Worm (Caenorhabditis elegans) whole organism, dauer: Measurements from ENCODE around the gene K05F1.10.
"Not testable (repeated sequence)": the region's sequence is repeated elsewhere in the genome, so short reads cannot be mapped to it uniquely, and the experiment has no call there.

Source experiments
- unc-62 ChIP-seq: sonication (generic microtip); optimal IDR thresholded peaks from 2 replicates; lab custom pipeline; 2017; ENCODE audit warnings: missing biosample characterization, missing genetic modification reagents, missing genetic modification characterization

Gene K05F1.10

ce11 chrII:5785504-5785903 lies 19.8 kb downstream of the K05F1.10 start:
- no peak for TF ChIP-seq unc-62 (GFP tag; lab: Kevin White, UChicago)

ce11 chrII:5781935-5782921 lies 23.0 kb downstream of the K05F1.10 start, which contains the start of gene K05F1.6:
Gene K05F1.6 (plus strand): TSS chrII:5782520.
- no peak for TF ChIP-seq unc-62 (GFP tag; lab: Kevin White, UChicago)

ce11 chrII:5779866-5780265 lies 25.4 kb downstream of the K05F1.10 start:
- TF ChIP-seq unc-62 (GFP tag; lab: Kevin White, UChicago): no peak

- TF ChIP-seq unc-62 (GFP tag; lab: Kevin White, UChicago): no peak
Measured at ce11 chrII:5777372-5777771, 27.9 kb downstream of the K05F1.10 start.

- no peak for TF ChIP-seq unc-62 (GFP tag; lab: Kevin White, UChicago)
Measured at ce11 chrII:5774879-5775278, 30.4 kb downstream of the K05F1.10 start.

- TF ChIP-seq unc-62 (GFP tag; lab: Kevin White, UChicago): no peak
Measured at ce11 chrII:5774120-5774519, 31.2 kb downstream of the K05F1.10 start, which contains the start of the genes dmd-5 and F10C1.1. Gene dmd-5 (minus strand): TSS chrII:5774220. Gene F10C1.1 (plus strand): TSS chrII:5774229.

ce11 chrII:5772547-5773142 lies 32.6 kb downstream of the K05F1.10 start:
- TF ChIP-seq unc-62 (GFP tag; lab: Kevin White, UChicago): no peak

- no peak for TF ChIP-seq unc-62 (GFP tag; lab: Kevin White, UChicago)
Measured at ce11 chrII:5768274-5768820, 36.9 kb downstream of the K05F1.10 start.

ce11 chrII:5765318-5765717 lies 40.0 kb downstream of the K05F1.10 start, which contains the start of gene ifb-1:
Gene ifb-1 (plus strand): TSS chrII:5765618.
- no peak for TF ChIP-seq unc-62 (GFP tag; lab: Kevin White, UChicago)

- not testable (repeated sequence) for TF ChIP-seq unc-62 (GFP tag; lab: Kevin White, UChicago)
Measured at ce11 chrII:5757656-5758055, 47.6 kb downstream of the K05F1.10 start, which contains the start of the genes F10C1.3 and F10C1.23. Gene F10C1.3 (minus strand): TSS chrII:5757756. Gene F10C1.23 (plus strand): TSS chrII:5758040.

ce11 chrII:5754168-5754567 lies 51.1 kb downstream of the K05F1.10 start, which contains the start of gene F10C1.8:
Gene F10C1.8 (plus strand): TSS chrII:5754468.
- TF ChIP-seq unc-62 (GFP tag; lab: Kevin White, UChicago): no peak
